Worm (Caenorhabditis elegans) whole organism, young adult: ENCODE results near the gene Y40H7A.4.
"Not testable (repeated sequence)": the region's sequence is repeated elsewhere in the genome, so short reads cannot be mapped to it uniquely, and the experiment has no call there.

ENCODE experiments used
- B0019.2 ChIP-seq: fragments of 200-800 bp; sonication (Bioruptor generic); conservative IDR thresholded peaks from 2 replicates; pipeline ENCODE4 v1.3.6; 2022; ENCODE audit warnings: missing genetic modification reagents, missing genetic modification characterization, missing compliant biosample characterization
- B0261.1 ChIP-seq: sonication (generic microtip); optimal IDR thresholded peaks from 2 replicates; lab custom pipeline; 2016; ENCODE audit warnings: mild to moderate bottlenecking, missing genetic modification characterization, moderate library complexity, missing compliant biosample characterization
- B0336.3 ChIP-seq: fragments of 200-800 bp; sonication (Bioruptor generic); IDR thresholded peaks from 2 replicates; pipeline ENCODE4 v1.3.6; 2022; ENCODE audit warnings: missing genetic modification characterization, missing compliant biosample characterization
- F10E7.11 ChIP-seq: sonication (generic microtip); optimal IDR thresholded peaks from 2 replicates; lab custom pipeline; 2017; ENCODE audit warnings: mild to moderate bottlenecking, missing genetic modification characterization, moderate library complexity, missing compliant biosample characterization
- F49E8.2 ChIP-seq: sonication (generic microtip); optimal IDR thresholded peaks from 3 replicates; lab custom pipeline; 2017; ENCODE audit warnings: missing genetic modification characterization, mild to moderate bottlenecking, missing compliant biosample characterization, antibody characterized with exemption, moderate library complexity; ENCODE audit not compliant: insufficient read depth
- K12H6.12 ChIP-seq: fragments of 200-800 bp; sonication (Bioruptor generic); optimal IDR thresholded peaks from 2 replicates; lab custom pipeline; 2018; ENCODE audit warnings: mild to moderate bottlenecking, missing genetic modification characterization, missing compliant biosample characterization
- T26A5.8 ChIP-seq: sonication (generic microtip); optimal IDR thresholded peaks from 2 replicates; lab custom pipeline; 2016; ENCODE audit warnings: missing genetic modification characterization, missing compliant biosample characterization
- Y53G8AR.9 ChIP-seq: fragments of 200-800 bp; sonication (Bioruptor generic); conservative IDR thresholded peaks from 2 replicates; pipeline ENCODE4 v1.3.6; 2022; ENCODE audit warnings: missing genetic modification reagents, missing genetic modification characterization, missing compliant biosample characterization
- Y67H2A.10 ChIP-seq: fragments of 200-800 bp; sonication (Bioruptor generic); conservative IDR thresholded peaks from 2 replicates; pipeline ENCODE4 v1.3.6; 2022; ENCODE audit warnings: missing genetic modification reagents, missing genetic modification characterization, missing compliant biosample characterization
- aptf-3 ChIP-seq: fragments of 200-800 bp; sonication (Bioruptor generic); IDR thresholded peaks from 2 replicates; pipeline ENCODE4 v1.3.6; 2022; ENCODE audit warnings: missing genetic modification characterization, missing compliant biosample characterization
- atf-7 ChIP-seq: sonication (generic microtip); optimal IDR thresholded peaks from 2 replicates; lab custom pipeline; 2017; ENCODE audit warnings: mild to moderate bottlenecking, missing genetic modification characterization, missing compliant biosample characterization
- attf-5 ChIP-seq: fragments of 200-800 bp; sonication (Bioruptor generic); optimal IDR thresholded peaks from 2 replicates; lab custom pipeline; 2018; ENCODE audit warnings: mild to moderate bottlenecking, missing genetic modification characterization, missing compliant biosample characterization
- attf-6 ChIP-seq: fragments of 200-800 bp; sonication (Bioruptor generic); IDR thresholded peaks from 2 replicates; pipeline ENCODE4 v1.3.6; 2022; ENCODE audit warnings: missing genetic modification reagents, missing genetic modification characterization, missing compliant biosample characterization
- bed-1 ChIP-seq: fragments of 200-800 bp; sonication (Bioruptor generic); IDR thresholded peaks from 2 replicates; pipeline ENCODE4 v1.3.6; 2022; ENCODE audit warnings: missing genetic modification reagents, missing genetic modification characterization, missing compliant biosample characterization
- ceh-79 ChIP-seq: sonication (generic microtip); optimal IDR thresholded peaks from 2 replicates; lab custom pipeline; 2017; ENCODE audit warnings: mild to moderate bottlenecking, missing genetic modification characterization, missing compliant biosample characterization
- die-1 ChIP-seq: sonication (generic microtip); optimal IDR thresholded peaks from 2 replicates; lab custom pipeline; 2016; ENCODE audit warnings: missing genotype, mild to moderate bottlenecking, missing genetic modification characterization, missing compliant biosample characterization
- dpff-1 ChIP-seq: sonication (generic microtip); optimal IDR thresholded peaks from 2 replicates; lab custom pipeline; 2017; ENCODE audit warnings: mild to moderate bottlenecking, missing genetic modification characterization, missing compliant biosample characterization
- hmg-20 ChIP-seq: fragments of 200-800 bp; sonication (Bioruptor generic); IDR thresholded peaks from 2 replicates; pipeline ENCODE4 v1.3.6; 2022; ENCODE audit warnings: missing genetic modification reagents, missing genetic modification characterization, missing compliant biosample characterization
- let-607 ChIP-seq, 2 experiments: fragments of 200-800 bp in 1 of 2; sonication (Bioruptor generic) in 1 of 2; sonication (generic microtip) in 1 of 2; optimal IDR thresholded peaks; 2 replicates each; lab custom pipeline; 2016 to 2018; ENCODE audit warnings: mild to moderate bottlenecking in 2 of 2, missing compliant biosample characterization in 2 of 2, missing genetic modification characterization in 2 of 2, moderate library complexity in 2 of 2, missing genotype in 1 of 2
- lin-26 ChIP-seq: fragments of 200-800 bp; sonication (Bioruptor generic); IDR thresholded peaks from 2 replicates; pipeline ENCODE4 v1.3.6; 2022; ENCODE audit warnings: missing genetic modification reagents, missing genetic modification characterization, missing compliant biosample characterization
- lir-1 ChIP-seq: fragments of 200-800 bp; sonication (Bioruptor generic); conservative IDR thresholded peaks from 2 replicates; pipeline ENCODE4 v1.3.6; 2022; ENCODE audit warnings: missing genetic modification reagents, missing genetic modification characterization, missing compliant biosample characterization
- madf-10 ChIP-seq: sonication (generic microtip); optimal IDR thresholded peaks from 2 replicates; lab custom pipeline; 2016; ENCODE audit warnings: mild to moderate bottlenecking, missing genetic modification characterization, missing compliant biosample characterization
- madf-3 ChIP-seq: fragments of 200-800 bp; sonication (Bioruptor generic); IDR thresholded peaks from 2 replicates; pipeline ENCODE4 v1.3.6; 2022; ENCODE audit warnings: missing genetic modification reagents, missing genetic modification characterization, missing compliant biosample characterization
- mcd-1 ChIP-seq: fragments of 200-800 bp; sonication (Bioruptor generic); IDR thresholded peaks from 2 replicates; pipeline ENCODE4 v1.3.6; 2022; ENCODE audit warnings: missing genetic modification reagents, missing genetic modification characterization, missing compliant biosample characterization
- mes-4 ChIP-seq: sonication (generic microtip); optimal IDR thresholded peaks from 2 replicates; lab custom pipeline; 2016; ENCODE audit warnings: missing genotype, missing genetic modification characterization, missing compliant biosample characterization
- nhr-120 ChIP-seq: fragments of 200-800 bp; sonication (Bioruptor generic); IDR thresholded peaks from 2 replicates; pipeline ENCODE4 v1.3.6; 2022; ENCODE audit warnings: missing genetic modification characterization, missing compliant biosample characterization
- nhr-179 ChIP-seq: sonication (generic microtip); optimal IDR thresholded peaks from 2 replicates; lab custom pipeline; 2016; ENCODE audit warnings: mild to moderate bottlenecking, missing genetic modification characterization, missing compliant biosample characterization
- pbrm-1 ChIP-seq: fragments of 200-800 bp; sonication (Bioruptor generic); IDR thresholded peaks from 2 replicates; pipeline ENCODE4 v1.3.6; 2022; ENCODE audit warnings: missing genetic modification reagents, missing genetic modification characterization, missing compliant biosample characterization
- pha-4 ChIP-seq: fragments of 150-350 bp; sonication (generic microtip); optimal IDR thresholded peaks from 2 replicates; lab custom pipeline; 2014; ENCODE audit warnings: missing biosample characterization, missing genetic modification reagents, missing genetic modification characterization
- snpc-1.1 ChIP-seq: sonication (generic microtip); optimal IDR thresholded peaks from 2 replicates; lab custom pipeline; 2017; ENCODE audit warnings: missing genetic modification characterization, mild to moderate bottlenecking, missing compliant biosample characterization, antibody characterized with exemption, moderate library complexity, missing genotype, missing genetic modification reagents; ENCODE audit not compliant: insufficient read depth
- tbp1 ChIP-seq: fragments of 200-800 bp; sonication (Bioruptor generic); optimal IDR thresholded peaks from 2 replicates; lab custom pipeline; 2018; ENCODE audit warnings: mild to moderate bottlenecking, missing genetic modification characterization, missing compliant biosample characterization
- tlf-1 ChIP-seq: fragments of 200-800 bp; sonication (Bioruptor generic); optimal IDR thresholded peaks from 2 replicates; lab custom pipeline; 2018; ENCODE audit warnings: mild to moderate bottlenecking, missing genetic modification characterization, missing compliant biosample characterization
- xnd-1 ChIP-seq: sonication (generic microtip); optimal IDR thresholded peaks from 2 replicates; lab custom pipeline; 2016; ENCODE audit warnings: missing genotype, missing genetic modification reagents, missing genetic modification characterization, missing compliant biosample characterization
- ztf-22 ChIP-seq: fragments of 200-800 bp; sonication (Bioruptor generic); optimal IDR thresholded peaks from 2 replicates; lab custom pipeline; 2018; ENCODE audit warnings: mild to moderate bottlenecking, missing genetic modification characterization, moderate library complexity, missing compliant biosample characterization
- ztf-28 ChIP-seq: fragments of 200-800 bp; sonication (Bioruptor generic); IDR thresholded peaks from 2 replicates; pipeline ENCODE4 v1.3.6; 2022; ENCODE audit warnings: missing genetic modification reagents, missing genetic modification characterization, missing compliant biosample characterization

Gene Y40H7A.4

ce11 chrIV:15140832-15141231, 34.5 kb downstream of the Y40H7A.4 start, which contains the start of gene srg-51:
srg-51 (minus strand) TSS chrIV:15140932.
- TF ChIP-seq aptf-3 (no peak), xnd-1 (tag; lab: Kevin White, UChicago) (no peak), ztf-28 (GFP tag; lab: Robert Waterston, UW) (no peak), ztf-22 (GFP tag; lab: Kevin White, UChicago) (no peak), Y53G8AR.9 (GFP tag; lab: Robert Waterston, UW) (no peak), ceh-79 (tag; lab: Kevin White, UChicago) (no peak), F49E8.2 (tag; lab: Kevin White, UChicago) (no peak), pbrm-1 (GFP tag; lab: Robert Waterston, UW) (no peak), B0336.3 (GFP tag; lab: Robert Waterston, UW) (no peak), lin-26 (GFP tag; lab: Robert Waterston, UW) (no peak), lir-1 (GFP tag; lab: Robert Waterston, UW) (no peak), B0261.1 (tag; lab: Kevin White, UChicago) (no peak), attf-6 (GFP tag; lab: Robert Waterston, UW) (no peak), die-1 (no peak), Y67H2A.10 (GFP tag; lab: Robert Waterston, UW) (no peak), T26A5.8 (no peak), mcd-1 (GFP tag; lab: Robert Waterston, UW) (no peak), nhr-179 (tag; lab: Kevin White, UChicago) (no peak)
- TF ChIP-seq, all 124 proteins: peak for 0

ce11 chrIV:15133899-15134298, 41.4 kb downstream of the Y40H7A.4 start, which contains the start of gene M199.8:
M199.8 (minus strand) TSS chrIV:15133999.
- not testable (repeated sequence) for TF ChIP-seq atf-7 (tag; lab: Kevin White, UChicago); nhr-120; dpff-1 (tag; lab: Kevin White, UChicago)

ce11 chrIV:15131697-15132096, 43.6 kb downstream of the Y40H7A.4 start, which contains the start of gene col-135:
col-135 (minus strand) TSS chrIV:15131797.
- TF ChIP-seq K12H6.12 (no peak), F49E8.2 (tag; lab: Kevin White, UChicago) (no peak), tbp1 (GFP tag; lab: Kevin White, UChicago) (no peak), B0019.2 (GFP tag; lab: Robert Waterston, UW) (no peak), mes-4 (tag; lab: Kevin White, UChicago) (no peak), lin-26 (GFP tag; lab: Robert Waterston, UW) (no peak), pha-4 (tag; lab: Kevin White, UChicago) (no peak), snpc-1.1 (tag; lab: Kevin White, UChicago) (no peak), madf-10 (no peak), F10E7.11 (tag; lab: Kevin White, UChicago) (no peak), madf-3 (no peak), attf-5 (GFP tag; lab: Kevin White, UChicago) (no peak)

- TF ChIP-seq snpc-1.1 (tag; lab: Kevin White, UChicago) (no peak), let-607 (tag; optimal IDR thresholded peaks at IDR 0.05; lab: Kevin White, UChicago) (no peak), hmg-20 (GFP tag; lab: Robert Waterston, UW) (no peak), tlf-1 (no peak), attf-5 (GFP tag; lab: Kevin White, UChicago) (no peak), bed-1 (no peak), madf-3 (no peak), Y53G8AR.9 (GFP tag; lab: Robert Waterston, UW) (no peak)
- TF ChIP-seq, all 124 proteins: peak for 0
These were observed 47.6 kb downstream of the Y40H7A.4 start, which contains the start of gene M199.9 for ce11 chrIV:15127731-15128130. M199.9 (minus strand) TSS chrIV:15127831.
